Fruit fly (Drosophila melanogaster): Measurements from ENCODE around the gene CG17294.

Gene CG17294

dm6 chr2L:8384108-8384601 lies 7.3 kb downstream of the CG17294 start, which contains the start of the genes Dad1 and CG13384 (continued):
- peak; percentile 81 for TF ChIP-seq NFAT (GFP tag; IDR thresholded peaks at IDR 0.05)
- peak; percentile 57 for TF ChIP-seq kay (GFP tag; optimal IDR thresholded peaks at IDR 0.05)
- TF ChIP-seq amos (GFP tag; IDR thresholded peaks at IDR 0.05; ENCODE audit: partially characterized antibody) = peak; percentile 45; the same call in 1 of the 2 replicates
- TF ChIP-seq CG3847 (GFP tag; IDR thresholded peaks at IDR 0.05) = peak; percentile 94
- peak in 1 of 2 experiments; percentile 92 for TF ChIP-seq Eip74EF (GFP tag; optimal IDR thresholded peaks at IDR 0.05)
- TF ChIP-seq HLHmδ (GFP tag; optimal IDR thresholded peaks at IDR 0.05) = no peak
- TF ChIP-seq CG7271 (tag; optimal IDR thresholded peaks at IDR 0.05) = peak; percentile 82
- peak; percentile 75 to 94 for TF ChIP-seq Hr51 (GFP tag; optimal IDR thresholded peaks at IDR 0.05)
- peak; percentile 44 for TF ChIP-seq Sry-β (GFP tag; optimal IDR thresholded peaks at IDR 0.05)
- TF ChIP-seq dm (GFP tag; optimal IDR thresholded peaks at IDR 0.05) = peak; percentile 36
- TF ChIP-seq NC2β (GFP tag; optimal IDR thresholded peaks at IDR 0.05) = peak; percentile 28
- peak; percentile 79 for TF ChIP-seq CG14050 (GFP tag; IDR thresholded peaks at IDR 0.05)
- TF ChIP-seq H15 (GFP tag; IDR thresholded peaks at IDR 0.05) = peak; percentile 64; the same call in 1 of the 3 replicates
- 0 out of 3 replicates have a peak, but pooled peaks have one; percentile 55 for TF ChIP-seq otp (GFP tag; IDR thresholded peaks at IDR 0.05)
- TF ChIP-seq tin (GFP tag; optimal IDR thresholded peaks at IDR 0.05) = peak; percentile 91
- peak; percentile 93 for TF ChIP-seq trem (tag; optimal IDR thresholded peaks at IDR 0.05)
- peak; percentile 92 for TF ChIP-seq gsb-n (tag; optimal IDR thresholded peaks at IDR 0.05)
- peak; percentile 91 for TF ChIP-seq lilli (GFP tag; optimal IDR thresholded peaks at IDR 0.05)
- peak; percentile 65 for TF ChIP-seq Kr (GFP tag; optimal IDR thresholded peaks at IDR 0.05)
- peak; percentile 96 for TF ChIP-seq CG13424 (tag; optimal IDR thresholded peaks at IDR 0.05)
- peak; percentile 92 for TF ChIP-seq CG17385 (GFP tag; optimal IDR thresholded peaks at IDR 0.05)
- peak; percentile 93 for TF ChIP-seq gcm (GFP tag; optimal IDR thresholded peaks at IDR 0.05)
- TF ChIP-seq CG8281 (tag; optimal IDR thresholded peaks at IDR 0.05) = peak; percentile 82
- peak; percentile 97 for TF ChIP-seq CG2678 (tag; optimal IDR thresholded peaks at IDR 0.05)
- peak; percentile 83 for TF ChIP-seq Ada2b (GFP tag; IDR thresholded peaks at IDR 0.05)
- peak; percentile 88 for TF ChIP-seq CG6854 (GFP tag; optimal IDR thresholded peaks at IDR 0.05)
- TF ChIP-seq CG8924 (tag; optimal IDR thresholded peaks at IDR 0.05) = peak; percentile 97
- TF ChIP-seq CG4707 (GFP tag; optimal IDR thresholded peaks at IDR 0.05) = peak; percentile 24
- TF ChIP-seq ken (GFP tag; IDR thresholded peaks at IDR 0.05) = peak; percentile 81
- no peak for TF ChIP-seq en (GFP tag; optimal IDR thresholded peaks at IDR 0.05)
- TF ChIP-seq CG14710 (tag; optimal IDR thresholded peaks at IDR 0.05) = peak; percentile 96
- peak; percentile 86 for TF ChIP-seq CG11247 (GFP tag; IDR thresholded peaks at IDR 0.05)
- peak; percentile 58 for TF ChIP-seq dimm (GFP tag; IDR thresholded peaks at IDR 0.05)
- peak; percentile 76 for TF ChIP-seq CG17568 (GFP tag; optimal IDR thresholded peaks at IDR 0.05)
- peak; percentile 44 for TF ChIP-seq CG15479 (GFP tag; optimal IDR thresholded peaks at IDR 0.05)
- TF ChIP-seq tll (GFP tag; optimal IDR thresholded peaks at IDR 0.05) = peak in 1 of 2 experiments; percentile 50
- TF ChIP-seq Dek (tag; optimal IDR thresholded peaks at IDR 0.05) = peak; percentile 96
- no peak for TF ChIP-seq chinmo (GFP tag; IDR thresholded peaks at IDR 0.05; ENCODE audit: partially characterized antibody)
- peak; percentile 92 for TF ChIP-seq bcd (GFP tag; optimal IDR thresholded peaks at IDR 0.05)
- peak; percentile 97 for TF ChIP-seq CG2712 (tag; optimal IDR thresholded peaks at IDR 0.05)
- TF ChIP-seq HmgZ (tag; optimal IDR thresholded peaks at IDR 0.05) = peak; percentile 86
- TF ChIP-seq Antp (GFP tag; optimal IDR thresholded peaks at IDR 0.05) = no peak
- TF ChIP-seq fd102C (GFP tag; optimal IDR thresholded peaks at IDR 0.05) = peak; percentile 55
- no peak for TF ChIP-seq pan (optimal IDR thresholded peaks at IDR 0.05)
- peak in 1 of 2 experiments; percentile 93 for TF ChIP-seq pan (GFP tag; optimal IDR thresholded peaks at IDR 0.05 in 1 of 2, IDR thresholded peaks at IDR 0.05 in 1 of 2)
- TF ChIP-seq zfh1 (GFP tag; IDR thresholded peaks at IDR 0.05) = peak; percentile 85
- no peak for TF ChIP-seq CG4282 (GFP tag; optimal IDR thresholded peaks at IDR 0.05)
- no peak for TF ChIP-seq Dfd (GFP tag; optimal IDR thresholded peaks at IDR 0.05)
- TF ChIP-seq slou (GFP tag; optimal IDR thresholded peaks at IDR 0.05) = peak; percentile 88
- no peak for TF ChIP-seq br (optimal IDR thresholded peaks at IDR 0.05)
